Fruit fly (Drosophila melanogaster): ENCODE results near the gene Synd.

Gene Synd

dm6 chr3R:20829416-20830131 is 3.0 kb upstream of the Synd start (continued):
- TF ChIP-seq acj6 (GFP tag; optimal IDR thresholded peaks at IDR 0.05): peak; percentile 16
- no peak for TF ChIP-seq topi (GFP tag; optimal IDR thresholded peaks at IDR 0.05)
- peak in 1 of 2 experiments; percentile 66 for TF ChIP-seq salr (GFP tag; optimal IDR thresholded peaks at IDR 0.05)
- peak; percentile 15 for TF ChIP-seq Sox14 (GFP tag; optimal IDR thresholded peaks at IDR 0.05)
- no peak for TF ChIP-seq CG11294 (GFP tag; IDR thresholded peaks at IDR 0.05)
- no peak for TF ChIP-seq dac (GFP tag; optimal IDR thresholded peaks at IDR 0.05)
- TF ChIP-seq CG34406 (GFP tag; optimal IDR thresholded peaks at IDR 0.05): peak; percentile 15
- peak; percentile 38; the same call in 1 of the 3 replicates for TF ChIP-seq eg (GFP tag; IDR thresholded peaks at IDR 0.05)
- TF ChIP-seq CG15336 (GFP tag; IDR thresholded peaks at IDR 0.05): no peak
- TF ChIP-seq CG6163 (GFP tag; IDR thresholded peaks at IDR 0.05): no peak
- peak; percentile 3 for TF ChIP-seq Blimp-1 (GFP tag; optimal IDR thresholded peaks at IDR 0.05)
- TF ChIP-seq CG11902 (GFP tag; optimal IDR thresholded peaks at IDR 0.05): no peak
- no peak for TF ChIP-seq Sox102F (GFP tag; optimal IDR thresholded peaks at IDR 0.05)
- peak; percentile 9 for TF ChIP-seq CG1621 (tag; optimal IDR thresholded peaks at IDR 0.05)
- peak; percentile 5 for TF ChIP-seq Met (GFP tag; optimal IDR thresholded peaks at IDR 0.05)

- no peak for TF ChIP-seq Sox15 (GFP tag; optimal IDR thresholded peaks at IDR 0.05)
- peak; percentile 69 for TF ChIP-seq Eip78C (GFP tag)
- TF ChIP-seq CG1621 (tag; optimal IDR thresholded peaks at IDR 0.05): peak; percentile 51
- no peak for TF ChIP-seq acj6 (GFP tag; optimal IDR thresholded peaks at IDR 0.05)
- TF ChIP-seq Ets96B (tag; optimal IDR thresholded peaks at IDR 0.05): no peak
- no peak for TF ChIP-seq fd59A (GFP tag; optimal IDR thresholded peaks at IDR 0.05)
- TF ChIP-seq CG6276 (GFP tag; optimal IDR thresholded peaks at IDR 0.05): peak; percentile 9
- peak; percentile 7 for TF ChIP-seq Met (GFP tag; optimal IDR thresholded peaks at IDR 0.05)
- TF ChIP-seq Hr4 (GFP tag; optimal IDR thresholded peaks at IDR 0.05): no peak
- no peak for TF ChIP-seq Hr39 (GFP tag; optimal IDR thresholded peaks at IDR 0.05)
- TF ChIP-seq ss (GFP tag; optimal IDR thresholded peaks at IDR 0.05): no peak
- no peak for TF ChIP-seq CG34406 (GFP tag; optimal IDR thresholded peaks at IDR 0.05)
- TF ChIP-seq CG11902 (GFP tag; optimal IDR thresholded peaks at IDR 0.05): no peak
- no peak for TF ChIP-seq spab (GFP tag; optimal IDR thresholded peaks at IDR 0.05)
- TF ChIP-seq lz (GFP tag; optimal IDR thresholded peaks at IDR 0.05): no peak
- no peak for TF ChIP-seq Hr38 (GFP tag; optimal IDR thresholded peaks at IDR 0.05)
- no peak for TF ChIP-seq achi (GFP tag; optimal IDR thresholded peaks at IDR 0.05)
- no peak for TF ChIP-seq CG16779 (tag; optimal IDR thresholded peaks at IDR 0.05)
- TF ChIP-seq CG4318 (GFP tag; optimal IDR thresholded peaks at IDR 0.05): no peak
- TF ChIP-seq esn (GFP tag; optimal IDR thresholded peaks at IDR 0.05): peak; percentile 0
- no peak for TF ChIP-seq salr (GFP tag; optimal IDR thresholded peaks at IDR 0.05)
- no peak for TF ChIP-seq CG7368 (GFP tag; optimal IDR thresholded peaks at IDR 0.05)
- no peak for TF ChIP-seq CG10669 (GFP tag; optimal IDR thresholded peaks at IDR 0.05)
- no peak for TF ChIP-seq CG9139 (GFP tag; optimal IDR thresholded peaks at IDR 0.05)
- no peak for TF ChIP-seq cyc (GFP tag; optimal IDR thresholded peaks at IDR 0.05)
- TF ChIP-seq fd85E (GFP tag; optimal IDR thresholded peaks at IDR 0.05): no peak
- TF ChIP-seq CG8119 (GFP tag; IDR thresholded peaks at IDR 0.05): no peak
- no peak for TF ChIP-seq CG32006 (GFP tag; optimal IDR thresholded peaks at IDR 0.05)
- TF ChIP-seq CG11762 (GFP tag; optimal IDR thresholded peaks at IDR 0.05; ENCODE audit: insufficient read depth): no peak
- TF ChIP-seq Eip75B (GFP tag; optimal IDR thresholded peaks at IDR 0.05): no peak
- no peak for TF ChIP-seq CG6808 (GFP tag; optimal IDR thresholded peaks at IDR 0.05)
- no peak for TF ChIP-seq svp (GFP tag)
- TF ChIP-seq net (GFP tag; optimal IDR thresholded peaks at IDR 0.05): no peak
- no peak for TF ChIP-seq Lpt (GFP tag; optimal IDR thresholded peaks at IDR 0.05)
- no peak for TF ChIP-seq CG15336 (GFP tag; IDR thresholded peaks at IDR 0.05)
- no peak for TF ChIP-seq CG6792 (GFP tag; optimal IDR thresholded peaks at IDR 0.05)
- no peak for TF ChIP-seq CG11294 (GFP tag; IDR thresholded peaks at IDR 0.05)
- no peak for TF ChIP-seq Sox102F (GFP tag; optimal IDR thresholded peaks at IDR 0.05)
- TF ChIP-seq OdsH (GFP tag; optimal IDR thresholded peaks at IDR 0.05): no peak
- no peak for TF ChIP-seq vri (GFP tag; optimal IDR thresholded peaks at IDR 0.05)
- TF ChIP-seq Blimp-1 (GFP tag; optimal IDR thresholded peaks at IDR 0.05): no peak
- TF ChIP-seq CG3919 (GFP tag; optimal IDR thresholded peaks at IDR 0.05): peak; percentile 19
- TF ChIP-seq CG8319 (GFP tag; optimal IDR thresholded peaks at IDR 0.05): no peak
Measured at dm6 chr3R:20830153-20830695, 2.4 kb upstream of the Synd start, which contains the start of gene Adss. Gene Adss (minus strand): TSS chr3R:20830580.
